Fruit fly (Drosophila melanogaster) whole organism, wandering third instar larva: Measurements from ENCODE around the gene danr.

Source experiments
- GATAd ChIP-seq: sonication (Bioruptor generic); optimal IDR thresholded peaks from 2 replicates; lab custom pipeline; 2016; ENCODE audit warnings: missing biosample characterization, missing genetic modification characterization
- lola ChIP-seq: fragments of >200 bp; optimal IDR thresholded peaks from 2 replicates; lab custom pipeline; 2017; ENCODE audit warnings: missing biosample characterization, missing genetic modification characterization

DNA sequence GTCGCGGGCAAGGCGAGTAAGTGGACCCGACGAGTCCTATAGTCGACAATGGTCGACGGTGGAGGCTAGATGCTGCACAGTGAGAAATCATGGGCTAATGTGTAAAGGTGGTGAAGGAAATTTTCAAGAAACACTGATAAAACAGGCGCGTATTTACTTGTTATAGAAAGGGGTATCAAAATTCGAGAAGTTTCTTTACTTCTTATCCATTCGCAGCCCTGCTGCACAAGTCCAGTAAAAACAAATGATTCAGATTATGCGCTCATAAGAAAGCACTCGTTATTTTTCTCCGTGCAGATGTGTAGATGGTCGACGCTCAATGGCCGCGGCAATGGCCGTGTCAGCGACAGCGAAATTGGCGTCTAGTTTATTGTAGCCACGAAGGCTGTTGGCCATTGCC lies 38.6 kb downstream of the danr start:
- TF ChIP-seq GATAd = no peak
- TF ChIP-seq lola (GFP tag; lab: Kevin White, UChicago) = no peak
